Fruit fly (Drosophila melanogaster): ENCODE measurements around the gene CG3592.
A peak's percentile ranks its signal among the peaks of the same experiment; 100 is the strongest.

Gene CG3592

dm6 chrX:2984902-2985772 is 50.2 kb downstream of the CG3592 start (continued):
- TF ChIP-seq CG16813 (GFP tag; IDR thresholded peaks at IDR 0.05; ENCODE audit: partially characterized antibody) (no peak), grau (tag; optimal IDR thresholded peaks at IDR 0.05) (peak; percentile 40), H15 (GFP tag; IDR thresholded peaks at IDR 0.05) (no peak), CG11398 (GFP tag; optimal IDR thresholded peaks at IDR 0.05) (no peak), CG10431 (GFP tag; optimal IDR thresholded peaks at IDR 0.05) (no peak), Usf (GFP tag; optimal IDR thresholded peaks at IDR 0.05) (peak; percentile 56), CG7839 (tag; optimal IDR thresholded peaks at IDR 0.05) (peak; percentile 48), HLHmδ (GFP tag; optimal IDR thresholded peaks at IDR 0.05) (no peak), shn (GFP tag; optimal IDR thresholded peaks at IDR 0.05) (no peak), CG5180 (GFP tag; optimal IDR thresholded peaks at IDR 0.05) (no peak), hth (optimal IDR thresholded peaks at IDR 0.05) (no peak), unc-4 (GFP tag; IDR thresholded peaks at IDR 0.05; ENCODE audit: partially characterized antibody) (no peak), CG17802 (tag; optimal IDR thresholded peaks at IDR 0.05) (no peak), CG32532 (GFP tag; IDR thresholded peaks at IDR 0.05) (no peak), CG9727 (GFP tag; optimal IDR thresholded peaks at IDR 0.05) (peak; percentile 91), ERR (GFP tag; optimal IDR thresholded peaks at IDR 0.05) (no peak), Chrac-16 (GFP tag; optimal IDR thresholded peaks at IDR 0.05) (peak; percentile 69), C15 (GFP tag; IDR thresholded peaks at IDR 0.05) (no peak), CG8944 (GFP tag; optimal IDR thresholded peaks at IDR 0.05) (no peak), CG18262 (tag; optimal IDR thresholded peaks at IDR 0.05) (peak; percentile 81), sc (optimal IDR thresholded peaks at IDR 0.05) (no peak), sc (GFP tag; optimal IDR thresholded peaks at IDR 0.05) (peak; percentile 14), prd (optimal IDR thresholded peaks at IDR 0.05) (no peak), prd (GFP tag; IDR thresholded peaks at IDR 0.05) (peak; percentile 94), exex (tag; optimal IDR thresholded peaks at IDR 0.05) (no peak), CG12744 (GFP tag; optimal IDR thresholded peaks at IDR 0.05) (peak; percentile 37), Hand (GFP tag; optimal IDR thresholded peaks at IDR 0.05) (no peak), CG6689 (GFP tag; IDR thresholded peaks at IDR 0.05) (peak; percentile 45; the same call in 1 of the 2 replicates), CG16863 (GFP tag; optimal IDR thresholded peaks at IDR 0.05) (peak; percentile 25), ci (GFP tag; IDR thresholded peaks at IDR 0.05) (peak; percentile 7; the same call in 1 of the 3 replicates), fu2 (GFP tag; optimal IDR thresholded peaks at IDR 0.05) (no peak), caup (GFP tag; optimal IDR thresholded peaks at IDR 0.05; ENCODE audit: severe bottlenecking) (no peak), MBD-R2 (GFP tag; IDR thresholded peaks at IDR 0.05) (no peak), fd96Cb (tag; optimal IDR thresholded peaks at IDR 0.05) (peak; percentile 52), Awh (GFP tag; IDR thresholded peaks at IDR 0.05) (no peak), Elba2 (GFP tag; optimal IDR thresholded peaks at IDR 0.05) (peak; percentile 89), sens (GFP tag) (peak; percentile 96), CG17385 (GFP tag; optimal IDR thresholded peaks at IDR 0.05) (peak; percentile 6), kay (GFP tag; optimal IDR thresholded peaks at IDR 0.05) (no peak), CG4707 (GFP tag; optimal IDR thresholded peaks at IDR 0.05) (no peak), tin (GFP tag; optimal IDR thresholded peaks at IDR 0.05) (peak; percentile 23), CG11695 (GFP tag; IDR thresholded peaks at IDR 0.05) (peak; percentile 14; the same call in 1 of the 3 replicates), D19B (GFP tag; optimal IDR thresholded peaks at IDR 0.05) (no peak), CG4820 (GFP tag; optimal IDR thresholded peaks at IDR 0.05) (peak; percentile 35), Dip3 (GFP tag; optimal IDR thresholded peaks at IDR 0.05) (no peak), CG6175 (GFP tag; IDR thresholded peaks at IDR 0.05) (no peak), NFAT (GFP tag; IDR thresholded peaks at IDR 0.05) (no peak), Stat92E (GFP tag; optimal IDR thresholded peaks at IDR 0.05) (peak in 1 of 3 experiments; percentile 49), CG13424 (tag; optimal IDR thresholded peaks at IDR 0.05) (no peak), CG12659 (GFP tag; optimal IDR thresholded peaks at IDR 0.05) (no peak)
